Fruit fly (Drosophila melanogaster): Measurements from ENCODE around the gene Calx.
A peak's percentile ranks its signal among the peaks of the same experiment; 100 is the strongest.

The Calx gene

DNA sequence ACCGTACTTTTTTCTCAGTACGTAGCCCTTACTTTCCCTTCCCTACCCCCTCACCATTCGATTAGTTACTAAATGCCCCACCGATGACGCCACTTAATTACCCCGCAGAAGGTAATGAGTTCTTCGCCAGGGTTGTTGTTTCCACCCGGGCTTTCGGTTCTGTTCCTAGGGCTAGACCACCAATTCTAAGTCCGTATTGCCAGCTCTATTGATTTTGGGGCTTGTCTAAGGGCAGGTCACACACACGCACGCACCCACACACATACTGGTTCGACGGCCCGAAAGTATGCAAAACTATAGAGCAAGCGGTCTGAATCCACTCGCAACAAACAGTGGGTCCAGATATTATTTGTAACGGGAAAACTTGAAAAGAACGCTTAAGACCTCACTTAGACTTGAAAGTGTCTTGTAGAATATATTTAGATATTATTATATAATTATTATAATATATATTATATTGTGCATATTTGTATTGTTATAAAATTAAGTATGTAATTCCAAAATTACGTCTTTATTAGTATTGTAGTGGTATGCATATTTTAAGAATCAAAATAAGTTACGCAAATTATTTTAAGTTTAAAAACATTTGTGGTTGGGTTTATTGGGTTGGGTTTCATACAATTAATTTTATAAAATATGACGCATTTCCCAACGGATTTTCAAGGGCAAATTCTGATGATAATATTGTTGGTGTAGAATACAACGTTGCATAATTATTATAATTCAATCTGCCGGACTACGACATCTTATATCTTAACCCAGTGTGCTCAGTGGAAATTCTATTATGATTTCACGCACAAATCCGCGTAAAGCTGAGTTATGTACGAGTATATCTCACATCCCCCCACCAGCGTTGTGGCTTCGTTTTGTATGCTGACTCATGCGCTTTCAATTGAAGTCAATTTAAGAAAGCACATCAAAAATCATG is 28.0 kb upstream of the Calx start (continued):
- TF ChIP-seq CG5245 (GFP tag; optimal IDR thresholded peaks at IDR 0.05): no peak
- no peak for TF ChIP-seq Mrtf (GFP tag; IDR thresholded peaks at IDR 0.05)
- peak; percentile 59 for TF ChIP-seq CG7839 (tag; optimal IDR thresholded peaks at IDR 0.05)
- no peak for TF ChIP-seq CG32532 (GFP tag; IDR thresholded peaks at IDR 0.05)
- TF ChIP-seq NFAT (GFP tag; IDR thresholded peaks at IDR 0.05): no peak
- peak; percentile 6 for TF ChIP-seq CG15011 (GFP tag; optimal IDR thresholded peaks at IDR 0.05)
- no peak for TF ChIP-seq CG17328 (GFP tag; IDR thresholded peaks at IDR 0.05)
- TF ChIP-seq unpg (GFP tag; optimal IDR thresholded peaks at IDR 0.05): peak; percentile 20
- TF ChIP-seq CG17912 (GFP tag; optimal IDR thresholded peaks at IDR 0.05): no peak
- peak; percentile 20 for TF ChIP-seq CG30403 (GFP tag; optimal IDR thresholded peaks at IDR 0.05)
- TF ChIP-seq CG4328 (GFP tag; optimal IDR thresholded peaks at IDR 0.05): peak; percentile 9
- no peak for TF ChIP-seq sisA (GFP tag; IDR thresholded peaks at IDR 0.05)
- no peak for TF ChIP-seq dimm (GFP tag; IDR thresholded peaks at IDR 0.05)
- no peak for TF ChIP-seq Dref (GFP tag; IDR thresholded peaks at IDR 0.05)
- TF ChIP-seq CG6813 (GFP tag; optimal IDR thresholded peaks at IDR 0.05): no peak
- TF ChIP-seq ttk (GFP tag; IDR thresholded peaks at IDR 0.05): peak; percentile 64; the same call in 1 of the 2 replicates
- TF ChIP-seq Usf (GFP tag; optimal IDR thresholded peaks at IDR 0.05): peak; percentile 4
- no peak for TF ChIP-seq CG10654 (GFP tag; optimal IDR thresholded peaks at IDR 0.05)
- no peak for TF ChIP-seq Blimp-1 (GFP tag; optimal IDR thresholded peaks at IDR 0.05)
- no peak for TF ChIP-seq nau (GFP tag; optimal IDR thresholded peaks at IDR 0.05)
- no peak for TF ChIP-seq CG15073 (GFP tag; optimal IDR thresholded peaks at IDR 0.05)
- TF ChIP-seq bbx (GFP tag; IDR thresholded peaks at IDR 0.05; ENCODE audit: partially characterized antibody): peak; percentile 29; the same call in 1 of the 2 replicates
- no peak for TF ChIP-seq Neu2 (GFP tag; optimal IDR thresholded peaks at IDR 0.05; ENCODE audit: borderline replicate concordance)
- no peak for TF ChIP-seq oc (tag; optimal IDR thresholded peaks at IDR 0.05)
- TF ChIP-seq schlank (tag; optimal IDR thresholded peaks at IDR 0.05): no peak
- TF ChIP-seq tup (GFP tag; optimal IDR thresholded peaks at IDR 0.05): no peak
- no peak for TF ChIP-seq kah (GFP tag; optimal IDR thresholded peaks at IDR 0.05)
- no peak for TF ChIP-seq CG4707 (GFP tag; optimal IDR thresholded peaks at IDR 0.05)
- TF ChIP-seq ken (GFP tag; IDR thresholded peaks at IDR 0.05): no peak
- no peak for TF ChIP-seq prd (optimal IDR thresholded peaks at IDR 0.05)
- TF ChIP-seq prd (GFP tag; IDR thresholded peaks at IDR 0.05): no peak
- no peak for TF ChIP-seq gce (GFP tag; IDR thresholded peaks at IDR 0.05)
- peak; percentile 31; the same call in 1 of the 3 replicates for TF ChIP-seq CG6791 (GFP tag; IDR thresholded peaks at IDR 0.05; ENCODE audit: partially characterized antibody)
- TF ChIP-seq chm (GFP tag; IDR thresholded peaks at IDR 0.05): peak; percentile 64; the same call in 1 of the 2 replicates
- peak; percentile 85 for TF ChIP-seq onecut (GFP tag; IDR thresholded peaks at IDR 0.05)
- TF ChIP-seq sr (GFP tag; IDR thresholded peaks at IDR 0.05): no peak
- TF ChIP-seq CG8359 (GFP tag; optimal IDR thresholded peaks at IDR 0.05; ENCODE audit: borderline replicate concordance): no peak
- no peak for TF ChIP-seq Ravus (GFP tag; IDR thresholded peaks at IDR 0.05)
- peak; percentile 49 for TF ChIP-seq phol (tag; optimal IDR thresholded peaks at IDR 0.05)
- peak; percentile 41 for TF ChIP-seq Fer3 (tag; optimal IDR thresholded peaks at IDR 0.05)
- TF ChIP-seq CG5953 (GFP tag; IDR thresholded peaks at IDR 0.05): no peak
- peak; percentile 81 for TF ChIP-seq cg (GFP tag; optimal IDR thresholded peaks at IDR 0.05)
- no peak for TF ChIP-seq Dll (GFP tag; IDR thresholded peaks at IDR 0.05; ENCODE audit: partially characterized antibody)
- peak; percentile 30 for TF ChIP-seq CG10979 (tag; optimal IDR thresholded peaks at IDR 0.05)
- TF ChIP-seq CG9876 (GFP tag; optimal IDR thresholded peaks at IDR 0.05): no peak
- no peak for TF ChIP-seq disco-r (GFP tag; optimal IDR thresholded peaks at IDR 0.05)
- no peak for TF ChIP-seq NK7.1 (GFP tag; optimal IDR thresholded peaks at IDR 0.05)
- TF ChIP-seq stc (GFP tag; IDR thresholded peaks at IDR 0.05): no peak
- no peak for TF ChIP-seq H15 (GFP tag; IDR thresholded peaks at IDR 0.05)
